Worm (Caenorhabditis elegans) whole organism, young adult: ENCODE data around the gene R13A5.15.

Source experiments
- B0035.1 ChIP-seq: sonication (generic microtip); optimal IDR thresholded peaks from 2 replicates; lab custom pipeline; 2016; ENCODE audit warnings: missing genetic modification characterization, mild to moderate bottlenecking, missing compliant biosample characterization, missing genotype, missing genetic modification reagents
- F22D6.2 ChIP-seq: sonication (generic microtip); optimal IDR thresholded peaks from 2 replicates; lab custom pipeline; 2016; ENCODE audit warnings: mild to moderate bottlenecking, missing genetic modification characterization, missing compliant biosample characterization
- Y53G8AR.9 ChIP-seq: fragments of 200-800 bp; sonication (Bioruptor generic); conservative IDR thresholded peaks from 2 replicates; pipeline ENCODE4 v1.3.6; 2022; ENCODE audit warnings: missing genetic modification reagents, missing genetic modification characterization, missing compliant biosample characterization
- ceh-100 ChIP-seq: fragments of 200-800 bp; sonication (Bioruptor generic); IDR thresholded peaks from 2 replicates; pipeline ENCODE4 v1.3.6; 2022; ENCODE audit warnings: missing genetic modification reagents, missing genetic modification characterization, missing compliant biosample characterization
- dox-1 ChIP-seq: fragments of 200-800 bp; sonication (Bioruptor generic); IDR thresholded peaks from 2 replicates; pipeline ENCODE4 v1.3.6; 2022; ENCODE audit warnings: missing genetic modification reagents, missing genetic modification characterization, missing compliant biosample characterization
- gei-17 ChIP-seq: fragments of 200-800 bp; sonication (Bioruptor generic); optimal IDR thresholded peaks from 2 replicates; lab custom pipeline; 2018; ENCODE audit warnings: mild to moderate bottlenecking, missing genetic modification characterization, missing compliant biosample characterization
- him-1 ChIP-seq: sonication (generic microtip); optimal IDR thresholded peaks from 2 replicates; lab custom pipeline; 2016; ENCODE audit warnings: missing genotype, missing genetic modification reagents, missing genetic modification characterization, missing compliant biosample characterization
- madf-3 ChIP-seq: fragments of 200-800 bp; sonication (Bioruptor generic); IDR thresholded peaks from 2 replicates; pipeline ENCODE4 v1.3.6; 2022; ENCODE audit warnings: missing genetic modification reagents, missing genetic modification characterization, missing compliant biosample characterization
- nfya-2 ChIP-seq: fragments of 200-800 bp; sonication (Bioruptor generic); IDR thresholded peaks from 2 replicates; pipeline ENCODE4 v1.3.6; 2022; ENCODE audit warnings: missing genetic modification reagents, missing genetic modification characterization, missing compliant biosample characterization

The R13A5.15 gene

ce11 chrIII:7544211-7544610 is 43.9 kb downstream of the R13A5.15 start:
- TF ChIP-seq F22D6.2, result no peak
- TF ChIP-seq gei-17 (GFP tag; lab: Kevin White, UChicago), result no peak
- TF ChIP-seq madf-3, result no peak
- TF ChIP-seq dox-1 (GFP tag; lab: Robert Waterston, UW), result no peak
- TF ChIP-seq B0035.1 (tag; lab: Kevin White, UChicago), result no peak

ce11 chrIII:7542037-7542436 is 46.1 kb downstream of the R13A5.15 start:
- TF ChIP-seq ceh-100 (GFP tag; lab: Robert Waterston, UW) (no peak), Y53G8AR.9 (GFP tag; lab: Robert Waterston, UW) (no peak), him-1 (no peak), nfya-2 (GFP tag; lab: Robert Waterston, UW) (no peak)
